Worm (Caenorhabditis elegans): Measurements from ENCODE around the gene srx-88.
A peak's percentile ranks its signal among the peaks of the same experiment; 100 is the strongest.

srx-88 gene

ce11 chrV:11554260-11554659, 29.1 kb upstream of the srx-88 start, which contains the start of gene duo-1 (continued):
- TF ChIP-seq snpc-3.4 (tag; optimal IDR thresholded peaks at IDR 0.05) (peak; percentile 49), lin-54 (GFP tag; optimal IDR thresholded peaks at IDR 0.05) (peak; percentile 57), F33H1.4 (GFP tag; IDR thresholded peaks at IDR 0.05) (peak; percentile 66), T26A5.8 (tag; optimal IDR thresholded peaks at IDR 0.05) (no peak), him-1 (tag; optimal IDR thresholded peaks at IDR 0.05) (peak; percentile 39), efl-1 (GFP tag; optimal IDR thresholded peaks at IDR 0.05) (peak; percentile 95), ceh-27 (GFP tag; optimal IDR thresholded peaks at IDR 0.05) (no peak), D2030.7 (GFP tag; IDR thresholded peaks at IDR 0.05) (peak; percentile 64), B0035.1 (tag; optimal IDR thresholded peaks at IDR 0.05) (no peak), mxl-1 (tag; optimal IDR thresholded peaks at IDR 0.05) (no peak), ets-4 (GFP tag; optimal IDR thresholded peaks at IDR 0.05) (no peak), let-526 (GFP tag; IDR thresholded peaks at IDR 0.05) (no peak), madf-8 (GFP tag; conservative IDR thresholded peaks at IDR 0.05) (peak; percentile 88), egl-18 (GFP tag; IDR thresholded peaks at IDR 0.05) (no peak), C17E4.6 (GFP tag; IDR thresholded peaks at IDR 0.05) (no peak), Y53G8AR.9 (GFP tag; conservative IDR thresholded peaks at IDR 0.05) (no peak), F52B5.7 (tag; optimal IDR thresholded peaks at IDR 0.05) (no peak), ztf-22 (GFP tag; optimal IDR thresholded peaks at IDR 0.05) (no peak), lsl-1 (GFP tag; optimal IDR thresholded peaks at IDR 0.05) (peak; percentile 80), ztf-28 (GFP tag; IDR thresholded peaks at IDR 0.05) (no peak), snpc-4 (GFP tag; optimal IDR thresholded peaks at IDR 0.05) (no peak), snpc-4 (tag; optimal IDR thresholded peaks at IDR 0.05) (peak in 1 of 4 experiments; percentile 49), lag-1 (GFP tag; IDR thresholded peaks at IDR 0.05) (no peak), nfya-2 (GFP tag; IDR thresholded peaks at IDR 0.05) (no peak), ceh-91 (GFP tag; IDR thresholded peaks at IDR 0.05) (peak; percentile 79)

ce11 chrV:11562643-11563042, 20.7 kb upstream of the srx-88 start, which contains the start of gene srx-86:
TSS of gene srx-86 (plus strand) at chrV:11562943.
- TF ChIP-seq cebp-2 (GFP tag; IDR thresholded peaks at IDR 0.05), result no peak
- TF ChIP-seq somi-1 (GFP tag; optimal IDR thresholded peaks at IDR 0.05), result no peak
- TF ChIP-seq lag-1 (GFP tag; IDR thresholded peaks at IDR 0.05), result no peak
- TF ChIP-seq die-1 (tag; optimal IDR thresholded peaks at IDR 0.05), result no peak
- no peak for TF ChIP-seq bed-1 (GFP tag; IDR thresholded peaks at IDR 0.05)
- no peak for TF ChIP-seq ceh-27 (GFP tag; optimal IDR thresholded peaks at IDR 0.05)
- TF ChIP-seq T26A5.8 (tag; optimal IDR thresholded peaks at IDR 0.05), result no peak
- TF ChIP-seq F57A8.1 (GFP tag; optimal IDR thresholded peaks at IDR 0.05), result no peak
- TF ChIP-seq unc-130 (GFP tag; optimal IDR thresholded peaks at IDR 0.05), result no peak
- no peak for TF ChIP-seq sea-2 (GFP tag; IDR thresholded peaks at IDR 0.05)

ce11 chrV:11564573-11564972, 18.7 kb upstream of the srx-88 start, which contains the start of gene srx-87:
TSS of gene srx-87 (plus strand) at chrV:11564873.
- no peak for TF ChIP-seq pha-4 (tag; optimal IDR thresholded peaks at IDR 0.05)
- no peak for TF ChIP-seq mes-4 (tag; optimal IDR thresholded peaks at IDR 0.05)
- no peak for TF ChIP-seq fkh-3 (tag; optimal IDR thresholded peaks at IDR 0.05)
- no peak for TF ChIP-seq madf-3 (GFP tag; IDR thresholded peaks at IDR 0.05)

ce11 chrV:11570169-11570651, 13.1 kb upstream of the srx-88 start, which contains the start of the genes nhr-101 and pms-2:
TSS of gene nhr-101 (plus strand) at chrV:11570476.
TSS of gene pms-2 (minus strand) at chrV:11570601.
- TF ChIP-seq gei-17 (GFP tag; optimal IDR thresholded peaks at IDR 0.05), result no peak
- TF ChIP-seq nhr-80 (tag; optimal IDR thresholded peaks at IDR 0.05), result peak; percentile 5

Data from whole organism, young adult.